Worm (Caenorhabditis elegans) whole organism, L3 larva: ENCODE data around the gene nas-10.

ENCODE experiments used
- elt-3 ChIP-seq, 3 experiments: fragments of 150-350 bp in 1 of 3; sonication (generic microtip) in 2 of 3; optimal IDR thresholded peaks; 2 replicates in 2 of 3; 4 replicates in 1 of 3; lab custom pipeline; 2014 to 2017; ENCODE audit warnings: missing biosample characterization in 3 of 3, missing genetic modification characterization in 3 of 3
- fkh-10 ChIP-seq: sonication (generic microtip); optimal IDR thresholded peaks from 2 replicates; lab custom pipeline; 2017; ENCODE audit warnings: missing biosample characterization, missing genetic modification reagents, missing genetic modification characterization
- lin-39 ChIP-seq: fragments of 150-350 bp; optimal IDR thresholded peaks from 2 replicates; lab custom pipeline; 2018; ENCODE audit warnings: missing biosample characterization, missing genetic modification reagents, missing genetic modification characterization
- mdl-1 ChIP-seq: fragments of 150-350 bp; optimal IDR thresholded peaks from 2 replicates; lab custom pipeline; 2014; ENCODE audit warnings: missing biosample characterization, missing genetic modification characterization
- nfya-1 ChIP-seq: sonication (generic microtip); optimal IDR thresholded peaks from 2 replicates; lab custom pipeline; 2017; ENCODE audit warnings: missing genetic modification characterization, mild to moderate bottlenecking, missing compliant biosample characterization, antibody characterized with exemption, moderate library complexity; ENCODE audit not compliant: insufficient read depth
- nhr-77 ChIP-seq: fragments of 150-350 bp; optimal IDR thresholded peaks from 2 replicates; lab custom pipeline; 2014; ENCODE audit warnings: missing biosample characterization, missing genetic modification characterization
- pha-4 ChIP-seq: fragments of 150-350 bp; optimal IDR thresholded peaks from 2 replicates; lab custom pipeline; 2014; ENCODE audit warnings: missing biosample characterization, missing genetic modification reagents, missing genetic modification characterization
- snpc-4 ChIP-seq: fragments of 150-350 bp; optimal IDR thresholded peaks from 2 replicates; lab custom pipeline; 2014; ENCODE audit warnings: missing biosample characterization, missing genetic modification characterization
- ztf-11 ChIP-seq: fragments of 150-350 bp; optimal IDR thresholded peaks from 2 replicates; lab custom pipeline; 2014; ENCODE audit warnings: missing biosample characterization, missing genetic modification characterization
- ztf-4 ChIP-seq: fragments of 150-350 bp; optimal IDR thresholded peaks from 2 replicates; lab custom pipeline; 2014; ENCODE audit warnings: missing biosample characterization, missing genetic modification characterization

DNA sequence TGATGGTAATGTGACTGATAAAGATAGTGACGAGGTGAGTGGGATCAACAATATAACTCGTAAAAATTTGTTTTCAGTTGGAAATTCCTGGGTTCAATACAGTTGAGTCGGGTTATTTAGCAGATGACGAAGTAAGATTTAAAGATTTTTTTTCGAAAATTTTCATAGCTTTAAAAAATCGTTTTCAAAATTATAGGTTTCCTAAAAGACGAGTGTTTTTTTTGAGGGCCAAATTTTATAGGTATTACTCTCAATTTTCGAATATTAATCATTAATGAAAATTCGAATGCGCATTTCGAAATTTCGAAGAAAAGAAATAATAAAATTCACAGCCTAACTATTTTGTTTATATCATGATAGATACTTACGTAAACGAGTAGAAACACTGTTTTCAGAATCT is 7.8 kb upstream of the nas-10 start:
- TF ChIP-seq pha-4 (tag; lab: Kevin White, UChicago) (no peak), ztf-11 (tag; lab: Kevin White, UChicago) (no peak), fkh-10 (GFP tag; lab: Kevin White, UChicago) (no peak), ztf-4 (tag; lab: Kevin White, UChicago) (no peak), snpc-4 (tag; lab: Kevin White, UChicago) (no peak), nfya-1 (tag; lab: Kevin White, UChicago) (no peak), nhr-77 (tag; lab: Kevin White, UChicago) (no peak), elt-3 (tag; optimal IDR thresholded peaks at IDR 0.05; lab: Kevin White, UChicago) (no peak), lin-39 (tag; lab: Kevin White, UChicago) (no peak), mdl-1 (no peak)
